Worm (Caenorhabditis elegans): ENCODE measurements around the gene sre-47.

DNA sequence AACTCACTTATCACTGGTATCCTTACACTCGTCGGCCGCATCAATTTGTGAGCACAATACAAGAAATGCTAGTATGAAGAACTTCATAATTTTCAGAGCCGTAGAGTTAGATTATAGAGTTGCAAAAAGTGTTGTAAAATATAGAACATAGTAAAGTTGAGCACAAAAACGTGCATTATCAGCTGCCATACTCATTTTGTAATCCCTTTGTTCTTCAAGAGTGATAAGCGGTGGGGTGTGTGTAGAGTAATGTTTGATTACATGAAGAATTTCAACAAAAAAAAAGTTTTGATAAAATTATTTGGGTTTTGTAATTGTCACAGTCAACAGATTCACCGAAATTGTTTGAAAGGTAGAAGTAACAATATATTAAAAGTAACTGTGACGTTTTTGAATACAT lies 1.5 kb downstream of the sre-47 start, which contains the start of the genes Y39G8B.13 and Y39G8B.10:
- TF ChIP-seq rnt-1 (tag; optimal IDR thresholded peaks at IDR 0.05): no peak
- TF ChIP-seq lsy-2 (tag; optimal IDR thresholded peaks at IDR 0.05): no peak
- no peak for TF ChIP-seq dpl-1 (GFP tag; optimal IDR thresholded peaks at IDR 0.05)
- no peak for TF ChIP-seq unc-62 (GFP tag; optimal IDR thresholded peaks at IDR 0.05)
- TF ChIP-seq lir-3 (tag; optimal IDR thresholded peaks at IDR 0.05; ENCODE audit: poor library complexity): no peak
- TF ChIP-seq nhr-11 (tag; optimal IDR thresholded peaks at IDR 0.05): no peak
- TF ChIP-seq nhr-85 (tag): no peak
- TF ChIP-seq unc-86 (tag; optimal IDR thresholded peaks at IDR 0.05): no peak
- no peak for TF ChIP-seq aha-1 (tag; optimal IDR thresholded peaks at IDR 0.05)
- no peak for TF ChIP-seq snpc-4 (tag; optimal IDR thresholded peaks at IDR 0.05)
- no peak for TF ChIP-seq mep-1 (tag; optimal IDR thresholded peaks at IDR 0.05)
- TF ChIP-seq elt-3 (tag; optimal IDR thresholded peaks at IDR 0.05): no peak
- no peak for TF ChIP-seq tbx-2 (tag; optimal IDR thresholded peaks at IDR 0.05)

Data from whole organism, L1 larva.